Worm (Caenorhabditis elegans) whole organism, late embryonic: Measurements from ENCODE around the gene C27A2.7.

Source experiments
- C08G9.2 ChIP-seq: sonication (generic microtip); optimal IDR thresholded peaks from 2 replicates; lab custom pipeline; 2016; ENCODE audit warnings: mild to moderate bottlenecking, missing genetic modification characterization, moderate library complexity, missing compliant biosample characterization
- C38D4.7 ChIP-seq: fragments of 200-800 bp; sonication (Bioruptor generic); optimal IDR thresholded peaks from 2 replicates; lab custom pipeline; 2018; ENCODE audit warnings: mild to moderate bottlenecking, missing genetic modification characterization, moderate library complexity, missing compliant biosample characterization
- ama-1 ChIP-seq: fragments of 150-350 bp; optimal IDR thresholded peaks from 2 replicates; lab custom pipeline; 2014
- ceh-18 ChIP-seq: sonication (generic microtip); optimal IDR thresholded peaks from 2 replicates; lab custom pipeline; 2016; ENCODE audit warnings: missing genetic modification characterization, missing compliant biosample characterization
- ceh-19 ChIP-seq: fragments of 200-800 bp; sonication (Bioruptor generic); optimal IDR thresholded peaks from 2 replicates; lab custom pipeline; 2018; ENCODE audit warnings: mild to moderate bottlenecking, missing genetic modification characterization, missing compliant biosample characterization
- ceh-2 ChIP-seq: sonication (generic microtip); optimal IDR thresholded peaks from 2 replicates; lab custom pipeline; 2016; ENCODE audit warnings: missing genotype, missing genetic modification characterization, missing compliant biosample characterization
- ceh-24 ChIP-seq: sonication (generic microtip); optimal IDR thresholded peaks from 2 replicates; lab custom pipeline; 2016; ENCODE audit warnings: mild to moderate bottlenecking, missing genetic modification characterization, missing compliant biosample characterization
- ceh-30 ChIP-seq: fragments of 150-350 bp; optimal IDR thresholded peaks from 2 replicates; lab custom pipeline; 2014; ENCODE audit warnings: missing biosample characterization, missing genetic modification characterization
- ceh-34 ChIP-seq: sonication (generic microtip); optimal IDR thresholded peaks from 2 replicates; lab custom pipeline; 2016; ENCODE audit warnings: mild to moderate bottlenecking, missing genetic modification characterization, missing compliant biosample characterization
- ceh-45 ChIP-seq: fragments of 200-800 bp; sonication (Bioruptor generic); IDR thresholded peaks from 2 replicates; pipeline ENCODE4 v1.3.6; 2022; ENCODE audit warnings: missing genetic modification reagents, missing genetic modification characterization, missing compliant biosample characterization
- che-1 ChIP-seq: sonication (generic microtip); optimal IDR thresholded peaks from 2 replicates; lab custom pipeline; 2016; ENCODE audit warnings: mild to moderate bottlenecking, missing genetic modification characterization, missing compliant biosample characterization
- dve-1 ChIP-seq: sonication (generic microtip); optimal IDR thresholded peaks from 2 replicates; lab custom pipeline; 2017; ENCODE audit warnings: antibody characterized with exemption, mild to moderate bottlenecking, missing genetic modification characterization, missing compliant biosample characterization
- elt-2 ChIP-seq: sonication (generic microtip); optimal IDR thresholded peaks from 2 replicates; lab custom pipeline; 2016; ENCODE audit warnings: missing genetic modification reagents, missing genetic modification characterization, missing compliant biosample characterization
- elt-4 ChIP-seq: sonication (generic microtip); optimal IDR thresholded peaks from 2 replicates; lab custom pipeline; 2016; ENCODE audit warnings: missing genetic modification characterization, missing compliant biosample characterization
- fax-1 ChIP-seq: sonication (generic microtip); optimal IDR thresholded peaks from 2 replicates; lab custom pipeline; 2016; ENCODE audit warnings: missing genotype, missing genetic modification characterization, missing compliant biosample characterization
- fkh-6 ChIP-seq: sonication (generic microtip); optimal IDR thresholded peaks from 2 replicates; lab custom pipeline; 2016; ENCODE audit warnings: missing genetic modification characterization, missing compliant biosample characterization
- gmeb-2 ChIP-seq: sonication (generic microtip); optimal IDR thresholded peaks from 2 replicates; lab custom pipeline; 2016; ENCODE audit warnings: missing genetic modification characterization, inconsistent platforms, missing compliant biosample characterization
- hlh-15 ChIP-seq: sonication (generic microtip); optimal IDR thresholded peaks from 2 replicates; lab custom pipeline; 2016; ENCODE audit warnings: missing genetic modification characterization, missing compliant biosample characterization
- hlh-6 ChIP-seq: sonication (generic microtip); optimal IDR thresholded peaks from 2 replicates; lab custom pipeline; 2016; ENCODE audit warnings: missing genotype, missing genetic modification characterization, missing compliant biosample characterization
- hlh-8 ChIP-seq: sonication (generic microtip); optimal IDR thresholded peaks from 2 replicates; lab custom pipeline; 2016; ENCODE audit warnings: missing genotype, missing genetic modification characterization, missing compliant biosample characterization
- lim-6 ChIP-seq: sonication (generic microtip); optimal IDR thresholded peaks from 2 replicates; lab custom pipeline; 2016; ENCODE audit warnings: missing genetic modification characterization, missing compliant biosample characterization
- mec-3 ChIP-seq: sonication (generic microtip); optimal IDR thresholded peaks from 2 replicates; lab custom pipeline; 2016; ENCODE audit warnings: borderline replicate concordance, missing genetic modification characterization, missing compliant biosample characterization
- nfya-1 ChIP-seq: sonication (generic microtip); optimal IDR thresholded peaks from 2 replicates; lab custom pipeline; 2017; ENCODE audit warnings: missing genetic modification characterization, mild to moderate bottlenecking, missing compliant biosample characterization, antibody characterized with exemption, moderate library complexity
- odd-2 ChIP-seq: sonication (generic microtip); optimal IDR thresholded peaks from 2 replicates; lab custom pipeline; 2017; ENCODE audit warnings: antibody characterized with exemption, mild to moderate bottlenecking, missing genetic modification characterization, missing compliant biosample characterization
- pag-3 ChIP-seq: sonication (generic microtip); optimal IDR thresholded peaks from 2 replicates; lab custom pipeline; 2016; ENCODE audit warnings: missing compliant biosample characterization, missing genetic modification characterization, borderline replicate concordance
- pat-9 ChIP-seq: fragments of 200-800 bp; sonication (Bioruptor generic); optimal IDR thresholded peaks from 2 replicates; lab custom pipeline; 2018; ENCODE audit warnings: mild to moderate bottlenecking, missing genetic modification characterization, moderate library complexity, missing compliant biosample characterization
- pax-1 ChIP-seq: fragments of 150-350 bp; optimal IDR thresholded peaks from 2 replicates; lab custom pipeline; 2014; ENCODE audit warnings: missing biosample characterization, missing genetic modification characterization
- pha-4 ChIP-seq: fragments of 150-350 bp; optimal IDR thresholded peaks from 2 replicates; lab custom pipeline; 2018; ENCODE audit warnings: missing biosample characterization, missing genetic modification reagents, missing genetic modification characterization
- sox-2 ChIP-seq: fragments of 200-800 bp; sonication (Bioruptor generic); IDR thresholded peaks from 2 replicates; pipeline ENCODE4 v1.3.6; 2022; ENCODE audit warnings: missing genetic modification reagents, missing genetic modification characterization, missing compliant biosample characterization
- sox-4 ChIP-seq: sonication (generic microtip); optimal IDR thresholded peaks from 2 replicates; lab custom pipeline; 2017; ENCODE audit warnings: mild to moderate bottlenecking, missing genetic modification characterization, inconsistent platforms, missing compliant biosample characterization
- unc-3 ChIP-seq, 2 experiments: fragments of 200-800 bp in 1 of 2; sonication (Bioruptor generic) in 1 of 2; sonication (generic microtip) in 1 of 2; conservative IDR thresholded peaks in 1 of 2; optimal IDR thresholded peaks in 1 of 2; 2 replicates each; pipeline versions ENCODE4 v1.3.6 to Lab custom; 2016 to 2022; ENCODE audit warnings: missing compliant biosample characterization in 2 of 2, missing genetic modification characterization in 2 of 2, missing genetic modification reagents in 1 of 2
- unc-42 ChIP-seq: sonication (generic microtip); optimal IDR thresholded peaks from 2 replicates; lab custom pipeline; 2016; ENCODE audit warnings: missing genotype, missing genetic modification characterization, missing compliant biosample characterization
- zip-5 ChIP-seq: sonication (generic microtip); optimal IDR thresholded peaks from 2 replicates; lab custom pipeline; 2016; ENCODE audit warnings: missing genetic modification characterization, missing compliant biosample characterization
- ztf-16 ChIP-seq: sonication (generic microtip); optimal IDR thresholded peaks from 2 replicates; lab custom pipeline; 2017; ENCODE audit warnings: missing genetic modification characterization, missing compliant biosample characterization

Gene C27A2.7

ce11 chrII:5046209-5047200 is 24.7 kb downstream of the C27A2.7 start:
- TF ChIP-seq unc-42 (tag; lab: Kevin White, UChicago) (peak; percentile 22), ztf-16 (tag; lab: Kevin White, UChicago) (no peak)

DNA sequence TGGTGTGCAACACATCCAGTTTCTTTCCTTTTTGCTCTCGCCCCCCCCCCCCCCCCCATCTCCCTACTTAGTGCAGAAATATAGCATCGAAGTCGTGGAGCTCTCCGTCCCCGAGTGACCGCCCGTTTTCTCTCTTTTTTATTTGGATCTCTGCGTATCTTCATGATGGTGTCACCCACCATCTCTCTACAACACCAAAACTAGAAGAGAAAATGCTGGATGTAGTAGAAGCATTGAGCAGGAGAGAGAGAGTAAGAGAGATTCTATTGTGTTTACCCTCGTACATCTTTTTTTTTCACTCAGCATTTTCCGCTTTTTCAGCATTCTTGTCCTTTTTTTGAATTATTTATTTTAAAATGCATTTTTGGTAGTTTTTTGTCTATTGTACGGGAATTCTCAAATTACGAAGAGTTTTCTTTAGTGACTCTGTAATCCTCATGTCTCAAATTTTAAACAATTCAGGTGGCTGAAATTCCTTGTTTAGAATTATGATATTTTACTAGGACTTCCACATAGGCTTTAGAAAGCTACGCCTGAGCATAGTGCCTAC is 28.7 kb downstream of the C27A2.7 start:
- no peak for TF ChIP-seq ceh-24

DNA sequence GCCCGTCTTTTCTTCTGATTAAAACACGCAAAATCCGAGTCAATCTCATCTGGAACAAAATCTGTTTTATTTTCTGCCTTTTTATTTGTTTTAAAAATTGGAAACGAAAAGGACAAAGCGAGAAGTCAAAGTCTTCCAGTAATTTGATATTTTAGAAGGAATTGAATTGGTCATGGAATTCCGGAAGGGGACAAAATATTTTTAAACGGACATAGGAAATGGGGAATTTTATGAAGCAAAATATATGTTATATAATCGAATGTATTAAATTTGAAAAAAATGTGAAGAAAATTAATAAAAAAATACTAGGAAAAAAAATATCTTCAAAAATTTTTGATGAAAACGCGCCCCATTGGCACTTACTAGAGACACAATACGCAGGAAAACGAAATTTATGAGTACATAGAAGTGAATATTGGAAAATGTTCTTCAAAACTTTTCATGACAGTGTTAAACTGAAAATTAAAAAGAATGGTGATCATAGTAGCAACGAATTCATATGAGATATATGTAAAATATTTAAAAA is 30.5 kb downstream of the C27A2.7 start, which contains the start of gene F33G12.7:
TSS of gene F33G12.7 (minus strand) at position 51 of the 526 bp plus-strand sequence.
- TF ChIP-seq ceh-2 (no peak), elt-2 (peak; percentile 62), unc-42 (tag; lab: Kevin White, UChicago) (no peak), hlh-8 (tag; lab: Kevin White, UChicago) (no peak)

ce11 chrII:5039912-5040311 is 31.3 kb downstream of the C27A2.7 start, which contains the start of gene golg-2:
Gene golg-2 (minus strand): TSS chrII:5040091.
- TF ChIP-seq lim-6 (tag; lab: Kevin White, UChicago), result no peak
- TF ChIP-seq ceh-19, result no peak
- TF ChIP-seq elt-2, result peak; percentile 45
- no peak for TF ChIP-seq hlh-8 (tag; lab: Kevin White, UChicago)
- TF ChIP-seq C08G9.2 (tag; lab: Kevin White, UChicago), result no peak
- TF ChIP-seq C38D4.7 (GFP tag; lab: Kevin White, UChicago), result no peak
- no peak for TF ChIP-seq che-1 (tag; lab: Kevin White, UChicago)
- TF ChIP-seq hlh-6 (tag; lab: Kevin White, UChicago), result no peak

- TF ChIP-seq nfya-1 (no peak), zip-5 (tag; lab: Kevin White, UChicago) (no peak), hlh-15 (tag; lab: Kevin White, UChicago) (no peak), fkh-6 (tag; lab: Kevin White, UChicago) (no peak), hlh-8 (tag; lab: Kevin White, UChicago) (no peak), ceh-34 (tag; lab: Kevin White, UChicago) (no peak), ceh-18 (no peak), odd-2 (tag; lab: Kevin White, UChicago) (no peak), fax-1 (tag; lab: Kevin White, UChicago) (no peak), ceh-30 (no peak), elt-4 (tag; lab: Kevin White, UChicago) (no peak), dve-1 (no peak), pax-1 (no peak), gmeb-2 (tag; lab: Kevin White, UChicago) (no peak)
- TF ChIP-seq, all 69 proteins: peak for 0
Observed at ce11 chrII:5036128-5036527, 35.0 kb downstream of the C27A2.7 start, which contains the start of gene lrr-1. Gene lrr-1 (minus strand): TSS chrII:5036439.

- TF ChIP-seq pag-3 (tag; lab: Kevin White, UChicago), result no peak
- no peak for TF ChIP-seq unc-3 (GFP tag; conservative IDR thresholded peaks at IDR 0.05; lab: Robert Waterston, UW)
- no peak for TF ChIP-seq unc-3 (tag; optimal IDR thresholded peaks at IDR 0.05; lab: Kevin White, UChicago)
- TF ChIP-seq C38D4.7 (GFP tag; lab: Kevin White, UChicago), result no peak
- TF ChIP-seq ceh-2, result no peak
- TF ChIP-seq ama-1, result no peak
- no peak for TF ChIP-seq mec-3 (tag; lab: Kevin White, UChicago)
- TF ChIP-seq pha-4 (tag; lab: Kevin White, UChicago), result no peak
- no peak for TF ChIP-seq ceh-18
- no peak for TF ChIP-seq sox-2 (GFP tag; lab: Robert Waterston, UW)
- no peak for TF ChIP-seq ceh-45 (GFP tag; lab: Robert Waterston, UW)
- TF ChIP-seq pat-9, result no peak
- no peak for TF ChIP-seq sox-4 (tag; lab: Kevin White, UChicago)
- TF ChIP-seq hlh-8 (tag; lab: Kevin White, UChicago), result no peak
Observed at ce11 chrII:5033935-5034334, 37.2 kb downstream of the C27A2.7 start, which contains the start of gene F33G12.3. Gene F33G12.3 (minus strand): TSS chrII:5034035.
